Worm (Caenorhabditis elegans) whole organism, L4 larva: ENCODE measurements around the gene F57C12.6.

Experiments
- Y48G9A.11 ChIP-seq: fragments of 200-800 bp; sonication (Bioruptor generic); IDR thresholded peaks from 2 replicates; pipeline ENCODE4 v1.3.6; 2022; ENCODE audit warnings: missing genetic modification reagents, missing genetic modification characterization, missing compliant biosample characterization
- aha-1 ChIP-seq: fragments of 150-350 bp; peaks from one replicate; lab custom pipeline; 2014; ENCODE audit warnings: missing biosample characterization, missing genetic modification characterization
- nhr-102 ChIP-seq: sonication (generic microtip); optimal IDR thresholded peaks from 2 replicates; lab custom pipeline; 2016; ENCODE audit warnings: mild to moderate bottlenecking, missing genetic modification characterization, moderate library complexity, missing compliant biosample characterization
- nhr-28 ChIP-seq: fragments of 150-350 bp; optimal IDR thresholded peaks from 2 replicates; lab custom pipeline; 2014; ENCODE audit warnings: missing biosample characterization, missing genetic modification characterization
- unc-62 ChIP-seq, 3 experiments: fragments of 150-350 bp in 1 of 3; sonication (generic microtip); optimal IDR thresholded peaks in 2 of 3; peaks in 1 of 3; 1 replicate in 1 of 3; 2 replicates in 2 of 3; lab custom pipeline; 2014 to 2017; ENCODE audit warnings: missing biosample characterization in 3 of 3, missing genetic modification characterization in 3 of 3, missing genetic modification reagents in 3 of 3, missing genotype in 1 of 3

Gene F57C12.6

DNA sequence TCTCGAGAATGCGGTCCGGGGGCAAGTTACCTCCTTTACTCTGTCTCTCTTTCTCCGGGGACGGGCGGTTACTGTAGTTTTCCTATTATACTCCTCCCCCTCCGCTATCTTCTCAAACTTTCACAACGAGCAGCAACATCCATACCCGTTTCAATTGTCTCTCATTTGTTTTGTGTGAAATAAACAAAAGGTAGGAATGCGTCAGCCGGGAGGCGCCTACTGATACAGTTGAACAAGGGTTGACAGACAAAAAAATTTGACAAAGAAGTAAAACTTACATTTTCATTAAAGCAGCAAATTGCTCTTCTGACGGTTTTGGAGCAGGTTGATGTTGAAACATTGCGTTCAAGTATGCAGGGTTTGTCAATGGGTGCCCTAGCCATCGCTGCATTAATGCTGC, 48.8 kb downstream of the F57C12.6 start:
- TF ChIP-seq aha-1 (tag; lab: Kevin White, UChicago) (peak; percentile 94), nhr-102 (no peak)

DNA sequence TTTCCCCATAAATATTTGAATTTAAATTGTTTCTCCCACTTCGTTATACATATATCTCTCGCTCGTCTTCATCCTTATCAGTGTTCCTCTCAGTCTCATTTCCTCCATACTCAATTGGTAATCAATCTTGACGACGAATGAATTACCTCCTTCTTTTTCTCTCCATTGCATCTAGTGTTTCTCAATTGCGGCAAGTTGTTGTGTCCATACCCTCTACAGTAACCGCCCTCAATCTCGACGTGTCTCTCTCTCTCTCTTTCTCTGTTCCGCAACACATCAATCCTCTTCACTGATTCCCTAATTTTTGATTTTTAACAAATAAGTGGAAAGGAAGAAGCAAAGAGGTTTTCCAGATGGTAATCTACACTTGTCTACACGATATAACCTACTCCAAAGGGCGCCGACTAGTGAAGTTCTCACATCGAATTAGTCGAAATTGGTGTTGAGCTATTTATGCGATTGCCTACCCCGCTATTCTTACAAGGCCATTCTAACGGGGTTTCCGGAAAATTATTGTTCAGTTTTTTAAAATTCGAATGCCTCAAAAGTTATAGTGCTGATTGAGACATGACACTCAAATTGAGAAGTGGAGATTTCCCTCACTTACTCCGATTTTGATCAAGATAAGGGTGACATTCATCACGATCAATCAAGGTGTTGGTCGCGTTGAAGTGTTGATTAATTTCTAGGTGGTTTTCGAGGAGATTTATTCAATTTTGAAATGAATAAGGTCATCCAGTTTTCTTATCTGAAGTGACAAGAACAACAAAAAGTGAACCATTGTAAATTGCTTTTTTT, 49.5 kb downstream of the F57C12.6 start:
- peak in 1 of 2 experiments; percentile 90 for TF ChIP-seq unc-62 (GFP tag; optimal IDR thresholded peaks at IDR 0.05 in 1 of 2; lab: Kevin White, UChicago)
- no peak for TF ChIP-seq unc-62 (tag; optimal IDR thresholded peaks at IDR 0.05; lab: Kevin White, UChicago)
- TF ChIP-seq nhr-28 (tag; lab: Kevin White, UChicago) = peak; percentile 50
- no peak for TF ChIP-seq Y48G9A.11 (GFP tag; lab: Robert Waterston, UW)
- TF ChIP-seq, all 104 proteins: peak for 2
